Fruit fly (Drosophila melanogaster): Measurements from ENCODE around the gene Gr10b.

The Gr10b gene

DNA sequence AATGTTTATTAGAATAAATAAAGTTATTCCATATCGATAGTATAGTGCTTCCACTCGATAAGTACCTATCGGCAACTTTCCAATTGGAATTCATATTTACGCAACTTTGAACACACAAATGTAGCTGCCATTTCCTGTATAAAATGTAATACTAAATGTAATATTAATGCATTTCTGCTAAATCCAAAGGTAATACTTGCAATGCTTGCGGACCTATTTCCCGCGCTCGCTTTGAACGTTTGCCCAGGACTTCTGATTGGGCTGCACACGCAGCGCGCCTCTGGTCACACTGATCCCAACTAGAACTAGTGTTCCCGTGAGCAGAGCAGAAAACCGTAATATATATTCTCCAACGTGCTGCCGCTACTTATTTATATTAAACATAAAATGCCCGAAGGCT is 43.6 kb downstream of the Gr10b start, which contains the start of gene dlg1 (continued):
- TF ChIP-seq Dp (GFP tag; optimal IDR thresholded peaks at IDR 0.05) (peak; percentile 73), knrl (GFP tag; IDR thresholded peaks at IDR 0.05; ENCODE audit: partially characterized antibody) (peak; percentile 72), ewg (GFP tag; optimal IDR thresholded peaks at IDR 0.05) (no peak), inv (GFP tag; IDR thresholded peaks at IDR 0.05; ENCODE audit: partially characterized antibody) (peak; percentile 58), Dbx (GFP tag; IDR thresholded peaks at IDR 0.05) (no peak), CG10321 (GFP tag; IDR thresholded peaks at IDR 0.05) (no peak), gcm (GFP tag; optimal IDR thresholded peaks at IDR 0.05) (no peak), stwl (tag; optimal IDR thresholded peaks at IDR 0.05) (peak; percentile 63), E2f2 (GFP tag; IDR thresholded peaks at IDR 0.05) (peak; percentile 83), CG14710 (tag; optimal IDR thresholded peaks at IDR 0.05) (peak; percentile 43), Elba2 (GFP tag; optimal IDR thresholded peaks at IDR 0.05) (peak; percentile 63), Optix (GFP tag; IDR thresholded peaks at IDR 0.05) (no peak), CG10959 (GFP tag; IDR thresholded peaks at IDR 0.05) (no peak), sd (tag; optimal IDR thresholded peaks at IDR 0.05) (peak; percentile 30), HmgZ (tag; optimal IDR thresholded peaks at IDR 0.05) (peak; percentile 14), CG2712 (tag; optimal IDR thresholded peaks at IDR 0.05) (peak; percentile 10), hbn (GFP tag; IDR thresholded peaks at IDR 0.05; ENCODE audit: partially characterized antibody) (peak; percentile 58), Scr (GFP tag; IDR thresholded peaks at IDR 0.05; ENCODE audit: partially characterized antibody) (peak; percentile 80), CG13287 (GFP tag; IDR thresholded peaks at IDR 0.05; ENCODE audit: partially characterized antibody) (peak; percentile 78), PHDP (tag; optimal IDR thresholded peaks at IDR 0.05) (no peak), mld (GFP tag; IDR thresholded peaks at IDR 0.05; ENCODE audit: partially characterized antibody) (peak; percentile 50; the same call in 1 of the 3 replicates), sc (optimal IDR thresholded peaks at IDR 0.05) (no peak), sc (GFP tag; optimal IDR thresholded peaks at IDR 0.05) (no peak), Doc3 (GFP tag; IDR thresholded peaks at IDR 0.05; ENCODE audit: partially characterized antibody) (peak; percentile 49; the same call in 2 of the 3 replicates), CG11560 (tag; IDR thresholded peaks at IDR 0.05) (peak; percentile 93), Camta (GFP tag; optimal IDR thresholded peaks at IDR 0.05) (no peak), CG16813 (GFP tag; IDR thresholded peaks at IDR 0.05; ENCODE audit: partially characterized antibody) (peak; percentile 67), CG8281 (tag; optimal IDR thresholded peaks at IDR 0.05) (no peak), CG3995 (GFP tag; optimal IDR thresholded peaks at IDR 0.05) (peak; percentile 73), ara (GFP tag; IDR thresholded peaks at IDR 0.05) (no peak), D19B (GFP tag; optimal IDR thresholded peaks at IDR 0.05) (no peak), Hsf (GFP tag; optimal IDR thresholded peaks at IDR 0.05) (no peak), Dad (GFP tag; optimal IDR thresholded peaks at IDR 0.05) (no peak), fd96Cb (tag; optimal IDR thresholded peaks at IDR 0.05) (no peak), Dref (GFP tag; IDR thresholded peaks at IDR 0.05) (peak; percentile 56), CG10543 (GFP tag; optimal IDR thresholded peaks at IDR 0.05) (no peak), sr (GFP tag; IDR thresholded peaks at IDR 0.05) (no peak), zen2 (GFP tag; IDR thresholded peaks at IDR 0.05; ENCODE audit: partially characterized antibody) (peak; percentile 10; the same call in 1 of the 3 replicates), MBD-R2 (GFP tag; IDR thresholded peaks at IDR 0.05) (peak; percentile 56), esg (GFP tag; conservative IDR thresholded peaks at IDR 0.05) (no peak), Opbp (GFP tag; IDR thresholded peaks at IDR 0.05; ENCODE audit: partially characterized antibody) (peak; percentile 54; the same call in 1 of the 3 replicates), Stat92E (GFP tag; optimal IDR thresholded peaks at IDR 0.05) (no peak), seq (GFP tag; IDR thresholded peaks at IDR 0.05) (no peak), CG12659 (GFP tag; optimal IDR thresholded peaks at IDR 0.05) (peak; percentile 25), NK7.1 (GFP tag; optimal IDR thresholded peaks at IDR 0.05) (no peak), CG7745 (tag; optimal IDR thresholded peaks at IDR 0.05) (no peak), CG31388 (GFP tag; optimal IDR thresholded peaks at IDR 0.05) (no peak), CG7928 (GFP tag; optimal IDR thresholded peaks at IDR 0.05) (no peak), Fer1 (GFP tag; optimal IDR thresholded peaks at IDR 0.05) (no peak), Pdp1 (GFP tag; optimal IDR thresholded peaks at IDR 0.05) (peak in 1 of 2 experiments; percentile 52)
